Worm (Caenorhabditis elegans) whole organism, young adult: ENCODE data around the gene rps-2.
A peak's percentile ranks its signal among the peaks of the same experiment; 100 is the strongest.
"Not testable (repeated sequence)": the region's sequence is repeated elsewhere in the genome, so short reads cannot be mapped to it uniquely, and the experiment has no call there.

Source experiments
- B0019.2 ChIP-seq: fragments of 200-800 bp; sonication (Bioruptor generic); conservative IDR thresholded peaks from 2 replicates; pipeline ENCODE4 v1.3.6; 2022; ENCODE audit warnings: missing genetic modification reagents, missing genetic modification characterization, missing compliant biosample characterization
- C17E4.6 ChIP-seq: fragments of 200-800 bp; sonication (Bioruptor generic); IDR thresholded peaks from 2 replicates; pipeline ENCODE4 v1.3.6; 2022; ENCODE audit warnings: missing genetic modification reagents, missing genetic modification characterization, missing compliant biosample characterization
- D2030.7 ChIP-seq: fragments of 200-800 bp; sonication (Bioruptor generic); IDR thresholded peaks from 2 replicates; pipeline ENCODE4 v1.3.6; 2022; ENCODE audit warnings: missing genetic modification reagents, missing genetic modification characterization, missing compliant biosample characterization
- F33H1.4 ChIP-seq: fragments of 200-800 bp; sonication (Bioruptor generic); IDR thresholded peaks from 2 replicates; pipeline ENCODE4 v1.3.6; 2022; ENCODE audit warnings: missing genetic modification reagents, missing genetic modification characterization, missing compliant biosample characterization
- F49E8.2 ChIP-seq: sonication (generic microtip); optimal IDR thresholded peaks from 3 replicates; lab custom pipeline; 2017; ENCODE audit warnings: missing genetic modification characterization, mild to moderate bottlenecking, missing compliant biosample characterization, antibody characterized with exemption, moderate library complexity; ENCODE audit not compliant: insufficient read depth
- K11D2.4 ChIP-seq: fragments of 200-800 bp; sonication (Bioruptor generic); IDR thresholded peaks from 2 replicates; pipeline ENCODE4 v1.3.6; 2022; ENCODE audit warnings: missing genetic modification reagents, missing genetic modification characterization, missing compliant biosample characterization
- K12H6.12 ChIP-seq: fragments of 200-800 bp; sonication (Bioruptor generic); optimal IDR thresholded peaks from 2 replicates; lab custom pipeline; 2018; ENCODE audit warnings: mild to moderate bottlenecking, missing genetic modification characterization, missing compliant biosample characterization
- Y53F4B.3 ChIP-seq: fragments of 200-800 bp; sonication (Bioruptor generic); IDR thresholded peaks from 2 replicates; pipeline ENCODE4 v1.3.6; 2022; ENCODE audit warnings: missing genetic modification reagents, missing genetic modification characterization, missing compliant biosample characterization
- Y53G8AR.9 ChIP-seq: fragments of 200-800 bp; sonication (Bioruptor generic); conservative IDR thresholded peaks from 2 replicates; pipeline ENCODE4 v1.3.6; 2022; ENCODE audit warnings: missing genetic modification reagents, missing genetic modification characterization, missing compliant biosample characterization
- Y67H2A.10 ChIP-seq: fragments of 200-800 bp; sonication (Bioruptor generic); conservative IDR thresholded peaks from 2 replicates; pipeline ENCODE4 v1.3.6; 2022; ENCODE audit warnings: missing genetic modification reagents, missing genetic modification characterization, missing compliant biosample characterization
- Y79H2A.3 ChIP-seq: fragments of 200-800 bp; sonication (Bioruptor generic); conservative IDR thresholded peaks from 2 replicates; pipeline ENCODE4 v1.3.6; 2022; ENCODE audit warnings: missing genetic modification reagents, missing genetic modification characterization, missing compliant biosample characterization
- Y95B8A.8 ChIP-seq: fragments of 200-800 bp; sonication (Bioruptor generic); IDR thresholded peaks from 2 replicates; pipeline ENCODE4 v1.3.6; 2022; ENCODE audit warnings: missing genetic modification reagents, missing genetic modification characterization, missing compliant biosample characterization
- aptf-2 ChIP-seq: fragments of 200-800 bp; sonication (Bioruptor generic); conservative IDR thresholded peaks from 2 replicates; pipeline ENCODE4 v1.3.6; 2022; ENCODE audit warnings: missing genetic modification reagents, missing genetic modification characterization, missing compliant biosample characterization
- attf-5 ChIP-seq: fragments of 200-800 bp; sonication (Bioruptor generic); optimal IDR thresholded peaks from 2 replicates; lab custom pipeline; 2018; ENCODE audit warnings: mild to moderate bottlenecking, missing genetic modification characterization, missing compliant biosample characterization
- attf-6 ChIP-seq: fragments of 200-800 bp; sonication (Bioruptor generic); IDR thresholded peaks from 2 replicates; pipeline ENCODE4 v1.3.6; 2022; ENCODE audit warnings: missing genetic modification reagents, missing genetic modification characterization, missing compliant biosample characterization
- bed-2 ChIP-seq: fragments of 200-800 bp; sonication (Bioruptor generic); IDR thresholded peaks from 2 replicates; pipeline ENCODE4 v1.3.6; 2022; ENCODE audit warnings: missing genetic modification reagents, missing genetic modification characterization, missing compliant biosample characterization
- cebp-1 ChIP-seq, 2 experiments: fragments of 200-800 bp in 1 of 2; sonication (Bioruptor generic) in 1 of 2; sonication (generic microtip) in 1 of 2; IDR thresholded peaks in 1 of 2; optimal IDR thresholded peaks in 1 of 2; 2 replicates each; pipeline versions ENCODE4 v1.3.6 to Lab custom; 2017 to 2022; ENCODE audit warnings: missing compliant biosample characterization in 2 of 2, missing genetic modification characterization in 2 of 2, mild to moderate bottlenecking in 1 of 2, missing genetic modification reagents in 1 of 2, moderate library complexity in 1 of 2
- ceh-100 ChIP-seq: fragments of 200-800 bp; sonication (Bioruptor generic); IDR thresholded peaks from 2 replicates; pipeline ENCODE4 v1.3.6; 2022; ENCODE audit warnings: missing genetic modification reagents, missing genetic modification characterization, missing compliant biosample characterization
- ceh-27 ChIP-seq: fragments of 200-800 bp; sonication (Bioruptor generic); optimal IDR thresholded peaks from 2 replicates; lab custom pipeline; 2018; ENCODE audit warnings: mild to moderate bottlenecking, missing genetic modification characterization, moderate library complexity, missing compliant biosample characterization
- ceh-91 ChIP-seq: fragments of 200-800 bp; sonication (Bioruptor generic); IDR thresholded peaks from 2 replicates; pipeline ENCODE4 v1.3.6; 2022; ENCODE audit warnings: missing genetic modification reagents, missing genetic modification characterization, missing compliant biosample characterization
- efl-1 ChIP-seq: fragments of 150-350 bp; optimal IDR thresholded peaks from 2 replicates; lab custom pipeline; 2014; ENCODE audit warnings: missing biosample characterization, missing genetic modification reagents, missing genetic modification characterization
- egl-44 ChIP-seq: fragments of 200-800 bp; sonication (Bioruptor generic); IDR thresholded peaks from 2 replicates; pipeline ENCODE4 v1.3.6; 2022; ENCODE audit warnings: missing genetic modification reagents, missing genetic modification characterization, missing compliant biosample characterization
- ekl-4 ChIP-seq: fragments of 200-800 bp; sonication (Bioruptor generic); IDR thresholded peaks from 2 replicates; pipeline ENCODE4 v1.3.6; 2022; ENCODE audit warnings: missing genetic modification reagents, missing genetic modification characterization, missing compliant biosample characterization
- him-1 ChIP-seq: sonication (generic microtip); optimal IDR thresholded peaks from 2 replicates; lab custom pipeline; 2016; ENCODE audit warnings: missing genotype, missing genetic modification reagents, missing genetic modification characterization, missing compliant biosample characterization
- hmg-1.2 ChIP-seq: fragments of 200-800 bp; sonication (Bioruptor generic); IDR thresholded peaks from 2 replicates; pipeline ENCODE4 v1.3.6; 2022; ENCODE audit warnings: missing genetic modification reagents, missing genetic modification characterization, missing compliant biosample characterization
- hmg-20 ChIP-seq: fragments of 200-800 bp; sonication (Bioruptor generic); IDR thresholded peaks from 2 replicates; pipeline ENCODE4 v1.3.6; 2022; ENCODE audit warnings: missing genetic modification reagents, missing genetic modification characterization, missing compliant biosample characterization
- let-526 ChIP-seq: fragments of 200-800 bp; sonication (Bioruptor generic); IDR thresholded peaks from 2 replicates; pipeline ENCODE4 v1.3.6; 2022; ENCODE audit warnings: missing genetic modification reagents, missing genetic modification characterization, missing compliant biosample characterization
- lin-54 ChIP-seq: fragments of 200-800 bp; sonication (Bioruptor generic); optimal IDR thresholded peaks from 2 replicates; lab custom pipeline; 2018; ENCODE audit warnings: mild to moderate bottlenecking, missing genetic modification characterization, missing compliant biosample characterization
- lir-1 ChIP-seq: fragments of 200-800 bp; sonication (Bioruptor generic); conservative IDR thresholded peaks from 2 replicates; pipeline ENCODE4 v1.3.6; 2022; ENCODE audit warnings: missing genetic modification reagents, missing genetic modification characterization, missing compliant biosample characterization
- madf-3 ChIP-seq: fragments of 200-800 bp; sonication (Bioruptor generic); IDR thresholded peaks from 2 replicates; pipeline ENCODE4 v1.3.6; 2022; ENCODE audit warnings: missing genetic modification reagents, missing genetic modification characterization, missing compliant biosample characterization
- madf-6 ChIP-seq: fragments of 200-800 bp; sonication (Bioruptor generic); IDR thresholded peaks from 2 replicates; pipeline ENCODE4 v1.3.6; 2022; ENCODE audit warnings: missing genetic modification reagents, missing genetic modification characterization, missing compliant biosample characterization
- nhr-80 ChIP-seq: sonication (generic microtip); optimal IDR thresholded peaks from 2 replicates; lab custom pipeline; 2016; ENCODE audit warnings: missing genetic modification characterization, missing compliant biosample characterization
- pbrm-1 ChIP-seq: fragments of 200-800 bp; sonication (Bioruptor generic); IDR thresholded peaks from 2 replicates; pipeline ENCODE4 v1.3.6; 2022; ENCODE audit warnings: missing genetic modification reagents, missing genetic modification characterization, missing compliant biosample characterization
- rpc-1 ChIP-seq, 2 experiments: fragments of 150-350 bp in 1 of 2; sonication (generic microtip) in 1 of 2; optimal IDR thresholded peaks; 2 replicates each; lab custom pipeline; 2014 to 2018; ENCODE audit warnings: missing biosample characterization in 1 of 2, missing genetic modification characterization in 1 of 2, missing genetic modification reagents in 1 of 2, missing genotype in 1 of 2
- snpc-3.4 ChIP-seq: sonication (generic microtip); optimal IDR thresholded peaks from 2 replicates; lab custom pipeline; 2017; ENCODE audit warnings: missing genetic modification characterization, mild to moderate bottlenecking, missing compliant biosample characterization, antibody characterized with exemption, moderate library complexity, missing genotype, missing genetic modification reagents
- snpc-4 ChIP-seq, 5 experiments: fragments of 150-350 bp in 1 of 5; sonication (generic microtip) in 4 of 5; optimal IDR thresholded peaks; 2 replicates each; lab custom pipeline; 2014 to 2018; ENCODE audit warnings: missing genetic modification characterization in 5 of 5, missing biosample characterization in 3 of 5, antibody characterized with exemption in 2 of 5, mild to moderate bottlenecking in 2 of 5, missing compliant biosample characterization in 2 of 5, missing genotype in 2 of 5, moderate library complexity in 2 of 5, missing genetic modification reagents in 1 of 5
- tlf-1 ChIP-seq: fragments of 200-800 bp; sonication (Bioruptor generic); optimal IDR thresholded peaks from 2 replicates; lab custom pipeline; 2018; ENCODE audit warnings: mild to moderate bottlenecking, missing genetic modification characterization, missing compliant biosample characterization
- unc-130 ChIP-seq: sonication (generic microtip); optimal IDR thresholded peaks from 2 replicates; lab custom pipeline; 2016; ENCODE audit warnings: missing genetic modification reagents, missing genetic modification characterization, missing compliant biosample characterization
- ztf-18 ChIP-seq: sonication (generic microtip); optimal IDR thresholded peaks from 2 replicates; lab custom pipeline; 2016; ENCODE audit warnings: missing genotype, mild to moderate bottlenecking, missing genetic modification characterization, missing compliant biosample characterization
- ztf-26 ChIP-seq: sonication (generic microtip); optimal IDR thresholded peaks from 2 replicates; lab custom pipeline; 2017; ENCODE audit warnings: missing genetic modification characterization, missing compliant biosample characterization
- ztf-28 ChIP-seq: fragments of 200-800 bp; sonication (Bioruptor generic); IDR thresholded peaks from 2 replicates; pipeline ENCODE4 v1.3.6; 2022; ENCODE audit warnings: missing genetic modification reagents, missing genetic modification characterization, missing compliant biosample characterization
- ztf-6 ChIP-seq: fragments of 200-800 bp; sonication (Bioruptor generic); IDR thresholded peaks from 2 replicates; pipeline ENCODE4 v1.3.6; 2022; ENCODE audit warnings: missing genetic modification reagents, missing genetic modification characterization, missing compliant biosample characterization

Gene rps-2

DNA sequence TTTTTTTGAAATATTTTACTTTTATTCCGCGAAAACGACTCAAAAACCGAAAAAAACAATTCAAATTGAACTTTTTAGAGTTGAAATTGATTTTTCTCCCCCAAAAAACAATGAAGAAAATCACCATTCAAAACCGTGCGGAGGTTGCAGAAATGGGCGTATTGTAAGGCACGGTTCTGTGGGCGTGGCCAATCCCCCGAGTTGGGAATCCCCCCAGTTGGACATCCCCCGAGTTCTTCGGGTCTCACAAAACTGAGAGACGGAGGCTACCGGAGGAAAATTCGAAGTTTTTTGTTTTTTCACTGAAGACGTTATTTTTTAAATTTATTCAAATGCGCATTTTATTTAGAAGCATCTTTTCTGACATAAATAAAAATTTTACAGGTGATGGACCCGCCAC, 22.1 kb upstream of the rps-2 start, which contains the start of gene mcm-3AP (continued):
- TF ChIP-seq Y95B8A.8 (GFP tag; lab: Robert Waterston, UW) (0 out of 2 replicates have a peak, but pooled peaks have one; percentile 55), pbrm-1 (GFP tag; lab: Robert Waterston, UW) (peak; percentile 39; the same call in 1 of the 2 replicates), let-526 (0 out of 2 replicates have a peak, but pooled peaks have one; percentile 25), Y67H2A.10 (GFP tag; lab: Robert Waterston, UW) (peak; percentile 72; the same call in 1 of the 2 replicates), ceh-100 (GFP tag; lab: Robert Waterston, UW) (peak; percentile 96), D2030.7 (GFP tag; lab: Robert Waterston, UW) (peak; percentile 74; the same call in 1 of the 2 replicates), ztf-28 (GFP tag; lab: Robert Waterston, UW) (peak; percentile 76), K11D2.4 (GFP tag; lab: Robert Waterston, UW) (0 out of 2 replicates have a peak, but pooled peaks have one; percentile 28)

ce11 chrIV:7946899-7947499, 20.8 kb upstream of the rps-2 start, which contains the start of gene F20D12.12:
TSS of gene F20D12.12 (plus strand) at chrIV:7947440.
- TF ChIP-seq efl-1 (GFP tag; lab: Kevin White, UChicago) = peak; percentile 92
- peak; percentile 19 for TF ChIP-seq snpc-4 (GFP tag; optimal IDR thresholded peaks at IDR 0.05; lab: Kevin White, UChicago)
- peak in 3 of 4 experiments; percentile 28 to 57 (median 39) for TF ChIP-seq snpc-4 (tag; optimal IDR thresholded peaks at IDR 0.05; lab: Kevin White, UChicago)
- TF ChIP-seq F33H1.4 (GFP tag; lab: Robert Waterston, UW) = peak; percentile 88
- peak; percentile 97 for TF ChIP-seq aptf-2 (GFP tag; lab: Robert Waterston, UW)
- TF ChIP-seq hmg-20 (GFP tag; lab: Robert Waterston, UW) = peak; percentile 27; the same call in 1 of the 2 replicates
- peak; percentile 53; the same call in 1 of the 2 replicates for TF ChIP-seq Y53F4B.3
- peak; percentile 23 for TF ChIP-seq him-1 (tag; lab: Kevin White, UChicago)
- peak; percentile 72 for TF ChIP-seq lir-1 (GFP tag; lab: Robert Waterston, UW)
- TF ChIP-seq let-526 = peak; percentile 71; the same call in 1 of the 2 replicates
- peak; percentile 64 for TF ChIP-seq snpc-3.4 (tag; lab: Kevin White, UChicago)
- peak; percentile 97 for TF ChIP-seq ceh-91 (GFP tag; lab: Robert Waterston, UW)
- TF ChIP-seq D2030.7 (GFP tag; lab: Robert Waterston, UW) = peak; percentile 99
- TF ChIP-seq rpc-1 (optimal IDR thresholded peaks at IDR 0.05; lab: Kevin White, UChicago) = peak; percentile 14
- not testable (repeated sequence) for TF ChIP-seq rpc-1 (tag; optimal IDR thresholded peaks at IDR 0.05; lab: Kevin White, UChicago)
- peak; percentile 71 for TF ChIP-seq cebp-1 (GFP tag; IDR thresholded peaks at IDR 0.05; lab: Robert Waterston, UW)
- peak; percentile 75 for TF ChIP-seq cebp-1 (tag; optimal IDR thresholded peaks at IDR 0.05; lab: Kevin White, UChicago)
- peak; percentile 88 for TF ChIP-seq Y53G8AR.9 (GFP tag; lab: Robert Waterston, UW)
- TF ChIP-seq C17E4.6 (GFP tag; lab: Robert Waterston, UW) = peak; percentile 76
- TF ChIP-seq hmg-1.2 = peak; percentile 85
- peak; percentile 86 for TF ChIP-seq Y67H2A.10 (GFP tag; lab: Robert Waterston, UW)
- TF ChIP-seq madf-3 (GFP tag; lab: Robert Waterston, UW) = peak; percentile 90
- TF ChIP-seq tlf-1 = peak; percentile 69
- TF ChIP-seq unc-130 (GFP tag; lab: Kevin White, UChicago) = peak; percentile 55
- peak; percentile 99 for TF ChIP-seq ceh-100 (GFP tag; lab: Robert Waterston, UW)
- peak; percentile 94 for TF ChIP-seq attf-5 (GFP tag; lab: Kevin White, UChicago)
- peak; percentile 75; the same call in 1 of the 2 replicates for TF ChIP-seq ztf-6 (GFP tag; lab: Robert Waterston, UW)
- peak; percentile 91 for TF ChIP-seq bed-2 (GFP tag; lab: Robert Waterston, UW)
- TF ChIP-seq egl-44 (GFP tag; lab: Robert Waterston, UW) = peak; percentile 47; the same call in 1 of the 2 replicates
- peak; percentile 75 for TF ChIP-seq attf-6
- peak; percentile 49 for TF ChIP-seq K12H6.12
- peak; percentile 96 for TF ChIP-seq madf-6 (GFP tag; lab: Robert Waterston, UW)
- TF ChIP-seq F49E8.2 (tag; lab: Kevin White, UChicago) = peak; percentile 73
- TF ChIP-seq K11D2.4 (GFP tag; lab: Robert Waterston, UW) = peak; percentile 91
- TF ChIP-seq nhr-80 (tag; lab: Kevin White, UChicago) = peak; percentile 48
- TF ChIP-seq ztf-26 (tag; lab: Kevin White, UChicago) = peak; percentile 23
- peak; percentile 96 for TF ChIP-seq B0019.2
- TF ChIP-seq ceh-27 (GFP tag; lab: Kevin White, UChicago) = peak; percentile 83
- peak; percentile 90 for TF ChIP-seq ekl-4
- TF ChIP-seq Y79H2A.3 (GFP tag; lab: Robert Waterston, UW) = peak; percentile 90
- TF ChIP-seq ztf-18 (tag; lab: Kevin White, UChicago) = peak; percentile 38
- TF ChIP-seq lin-54 (GFP tag; lab: Kevin White, UChicago) = peak; percentile 78
